Worm (Caenorhabditis elegans) whole organism, late embryonic: ENCODE measurements around the gene H08J19.1.

Source experiments
- C38D4.7 ChIP-seq: fragments of 200-800 bp; sonication (Bioruptor generic); optimal IDR thresholded peaks from 2 replicates; lab custom pipeline; 2018; ENCODE audit warnings: mild to moderate bottlenecking, missing genetic modification characterization, moderate library complexity, missing compliant biosample characterization
- ceh-48 ChIP-seq: sonication (generic microtip); optimal IDR thresholded peaks from 2 replicates; lab custom pipeline; 2016; ENCODE audit warnings: missing genetic modification characterization, inconsistent platforms, missing compliant biosample characterization
- che-1 ChIP-seq: sonication (generic microtip); optimal IDR thresholded peaks from 2 replicates; lab custom pipeline; 2016; ENCODE audit warnings: mild to moderate bottlenecking, missing genetic modification characterization, missing compliant biosample characterization
- ets-4 ChIP-seq: sonication (generic microtip); optimal IDR thresholded peaks from 2 replicates; lab custom pipeline; 2016; ENCODE audit warnings: missing genetic modification characterization, missing compliant biosample characterization
- hlh-15 ChIP-seq: sonication (generic microtip); optimal IDR thresholded peaks from 2 replicates; lab custom pipeline; 2016; ENCODE audit warnings: missing genetic modification characterization, missing compliant biosample characterization
- hlh-30 ChIP-seq: sonication (generic microtip); optimal IDR thresholded peaks from 2 replicates; lab custom pipeline; 2017; ENCODE audit warnings: antibody characterized with exemption, missing genetic modification characterization, missing compliant biosample characterization; ENCODE audit not compliant: insufficient read depth
- lim-6 ChIP-seq: sonication (generic microtip); optimal IDR thresholded peaks from 2 replicates; lab custom pipeline; 2016; ENCODE audit warnings: missing genetic modification characterization, missing compliant biosample characterization
- madf-2 ChIP-seq: sonication (generic microtip); optimal IDR thresholded peaks from 2 replicates; lab custom pipeline; 2017; ENCODE audit warnings: missing genetic modification characterization, missing compliant biosample characterization
- ref-2 ChIP-seq: sonication (generic microtip); optimal IDR thresholded peaks from 2 replicates; lab custom pipeline; 2016; ENCODE audit warnings: missing genetic modification characterization, missing compliant biosample characterization
- syd-9 ChIP-seq: sonication (generic microtip); optimal IDR thresholded peaks from 2 replicates; lab custom pipeline; 2016; ENCODE audit warnings: mild to moderate bottlenecking, missing genetic modification characterization, moderate library complexity, missing compliant biosample characterization
- tbx-7 ChIP-seq: sonication (generic microtip); optimal IDR thresholded peaks from 2 replicates; lab custom pipeline; 2016; ENCODE audit warnings: missing genotype, missing genetic modification characterization, missing compliant biosample characterization

DNA sequence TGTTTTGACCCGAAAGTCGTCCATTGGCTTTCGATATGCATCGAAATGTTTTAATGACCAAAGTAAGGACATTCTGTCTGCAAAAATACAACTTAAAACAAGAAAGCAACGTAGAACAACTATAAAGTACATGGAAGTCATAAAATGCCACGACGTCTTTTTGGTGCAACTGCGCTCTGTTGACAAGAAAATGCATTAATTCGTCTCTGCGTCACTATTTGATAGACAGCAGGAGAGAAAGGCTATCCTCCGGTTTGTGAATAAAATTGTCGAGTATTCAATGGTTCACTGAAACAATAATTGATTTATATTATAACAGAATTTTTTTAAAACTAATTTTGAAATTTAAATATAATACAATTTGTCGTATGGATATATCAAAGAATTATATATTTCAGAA lies 26.3 kb upstream of the H08J19.1 start, which contains the start of gene ergi-3:
- TF ChIP-seq che-1 (no peak), tbx-7 (tag; lab: Kevin White, UChicago) (no peak), ets-4 (tag; lab: Kevin White, UChicago) (no peak), madf-2 (no peak), ref-2 (no peak), lim-6 (tag; lab: Kevin White, UChicago) (no peak), ceh-48 (no peak), hlh-15 (no peak), syd-9 (tag; lab: Kevin White, UChicago) (no peak), C38D4.7 (GFP tag; lab: Kevin White, UChicago) (no peak), hlh-30 (tag; lab: Kevin White, UChicago) (no peak)
